Worm (Caenorhabditis elegans) whole organism, L4 larva: ENCODE results near the gene ham-2.

Experiments used
- F49E8.2 ChIP-seq: sonication (generic microtip); optimal IDR thresholded peaks from 2 replicates; lab custom pipeline; 2016; ENCODE audit warnings: missing compliant biosample characterization, mild to moderate bottlenecking, missing genetic modification characterization, borderline replicate concordance
- ama-1 ChIP-seq: fragments of 150-350 bp; optimal IDR thresholded peaks from 2 replicates; lab custom pipeline; 2014; ENCODE audit warnings: inconsistent platforms, mixed read lengths
- ceh-32 ChIP-seq: sonication (generic microtip); optimal IDR thresholded peaks from 2 replicates; lab custom pipeline; 2016; ENCODE audit warnings: mild to moderate bottlenecking, missing genetic modification characterization, missing compliant biosample characterization; ENCODE audit not compliant: poor library complexity
- dve-1 ChIP-seq: sonication (generic microtip); optimal IDR thresholded peaks from 2 replicates; lab custom pipeline; 2017; ENCODE audit warnings: antibody characterized with exemption, mild to moderate bottlenecking, missing genetic modification characterization, missing compliant biosample characterization; ENCODE audit not compliant: insufficient read depth
- fkh-10 ChIP-seq: fragments of 150-350 bp; optimal IDR thresholded peaks from 2 replicates; lab custom pipeline; 2014; ENCODE audit warnings: missing biosample characterization, missing genetic modification reagents, missing genetic modification characterization
- lsy-2 ChIP-seq, 2 experiments: fragments of 150-350 bp in 1 of 2; sonication (generic microtip) in 1 of 2; optimal IDR thresholded peaks; 2 replicates each; lab custom pipeline; 2014 to 2017; ENCODE audit warnings: missing biosample characterization in 2 of 2, missing genetic modification characterization in 2 of 2
- nhr-76 ChIP-seq: fragments of 150-350 bp; optimal IDR thresholded peaks from 2 replicates; lab custom pipeline; 2014; ENCODE audit warnings: missing biosample characterization, missing genetic modification characterization
- ztf-7 ChIP-seq: fragments of 150-350 bp; optimal IDR thresholded peaks from 2 replicates; lab custom pipeline; 2014; ENCODE audit warnings: missing biosample characterization, missing genetic modification characterization

DNA sequence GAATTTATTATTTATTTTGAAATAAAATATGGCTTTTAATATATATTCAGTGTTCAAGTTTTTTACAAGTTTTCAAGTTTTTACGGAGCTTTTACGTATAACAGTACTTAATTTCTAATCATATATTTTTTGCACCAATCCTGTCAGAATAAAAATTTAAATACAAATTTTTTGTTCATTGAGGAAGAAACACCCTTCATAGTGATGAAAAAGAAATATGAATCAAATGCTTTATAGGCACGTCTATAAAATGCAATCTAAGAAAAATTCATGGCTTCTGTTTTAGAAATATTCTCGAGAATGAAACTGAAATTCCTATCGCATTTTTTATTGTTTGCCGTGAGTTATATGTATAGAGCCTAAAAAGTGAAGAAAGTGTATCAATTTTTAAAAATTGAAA, 32.1 kb downstream of the ham-2 start, which contains the start of gene C05E11.2:
- no peak for TF ChIP-seq ama-1
- no peak for TF ChIP-seq dve-1 (tag; lab: Kevin White, UChicago)
- TF ChIP-seq lsy-2 (tag; optimal IDR thresholded peaks at IDR 0.05; lab: Kevin White, UChicago) = no peak
- TF ChIP-seq fkh-10 = no peak
- TF ChIP-seq F49E8.2 = no peak
- no peak for TF ChIP-seq ztf-7 (tag; lab: Kevin White, UChicago)
- TF ChIP-seq ceh-32 = no peak
- TF ChIP-seq nhr-76 = no peak
